Worm (Caenorhabditis elegans) whole organism, late embryonic: ENCODE results near the gene F07F6.1.
A peak's percentile ranks its signal among the peaks of the same experiment; 100 is the strongest.

ENCODE experiments used
- C08G9.2 ChIP-seq: sonication (generic microtip); optimal IDR thresholded peaks from 2 replicates; lab custom pipeline; 2016; ENCODE audit warnings: mild to moderate bottlenecking, missing genetic modification characterization, moderate library complexity, missing compliant biosample characterization
- C38D4.7 ChIP-seq: fragments of 200-800 bp; sonication (Bioruptor generic); optimal IDR thresholded peaks from 2 replicates; lab custom pipeline; 2018; ENCODE audit warnings: mild to moderate bottlenecking, missing genetic modification characterization, moderate library complexity, missing compliant biosample characterization
- F13H6.1 ChIP-seq: sonication (generic microtip); optimal IDR thresholded peaks from 2 replicates; lab custom pipeline; 2016; ENCODE audit warnings: missing genetic modification characterization, missing compliant biosample characterization
- K02D7.2 ChIP-seq: sonication (generic microtip); optimal IDR thresholded peaks from 2 replicates; lab custom pipeline; 2017; ENCODE audit warnings: mild to moderate bottlenecking, missing genetic modification characterization, missing compliant biosample characterization
- K09A11.1 ChIP-seq: sonication (generic microtip); optimal IDR thresholded peaks from 2 replicates; lab custom pipeline; 2017; ENCODE audit warnings: antibody characterized with exemption, mild to moderate bottlenecking, missing genetic modification characterization, missing compliant biosample characterization; ENCODE audit not compliant: insufficient read depth
- ahr-1 ChIP-seq: sonication (generic microtip); optimal IDR thresholded peaks from 2 replicates; lab custom pipeline; 2016; ENCODE audit warnings: missing genetic modification characterization, missing compliant biosample characterization
- ama-1 ChIP-seq: fragments of 150-350 bp; optimal IDR thresholded peaks from 2 replicates; lab custom pipeline; 2014
- ceh-14 ChIP-seq: sonication (generic microtip); optimal IDR thresholded peaks from 2 replicates; lab custom pipeline; 2016; ENCODE audit warnings: missing genotype, missing genetic modification characterization, missing compliant biosample characterization
- ceh-22 ChIP-seq: sonication (generic microtip); optimal IDR thresholded peaks from 2 replicates; lab custom pipeline; 2017; ENCODE audit warnings: missing biosample characterization, missing genetic modification characterization
- ceh-30 ChIP-seq: fragments of 150-350 bp; optimal IDR thresholded peaks from 2 replicates; lab custom pipeline; 2014; ENCODE audit warnings: missing biosample characterization, missing genetic modification characterization
- ceh-45 ChIP-seq: fragments of 200-800 bp; sonication (Bioruptor generic); IDR thresholded peaks from 2 replicates; pipeline ENCODE4 v1.3.6; 2022; ENCODE audit warnings: missing genetic modification reagents, missing genetic modification characterization, missing compliant biosample characterization
- ceh-48 ChIP-seq: sonication (generic microtip); optimal IDR thresholded peaks from 2 replicates; lab custom pipeline; 2016; ENCODE audit warnings: missing genetic modification characterization, inconsistent platforms, missing compliant biosample characterization
- ceh-6 ChIP-seq: fragments of 200-800 bp; sonication (Bioruptor generic); optimal IDR thresholded peaks from 2 replicates; lab custom pipeline; 2018; ENCODE audit warnings: mild to moderate bottlenecking, missing genetic modification characterization, missing compliant biosample characterization
- ceh-9 ChIP-seq: sonication (generic microtip); optimal IDR thresholded peaks from 2 replicates; lab custom pipeline; 2016; ENCODE audit warnings: mild to moderate bottlenecking, missing genetic modification characterization, inconsistent platforms, missing compliant biosample characterization
- dve-1 ChIP-seq: sonication (generic microtip); optimal IDR thresholded peaks from 2 replicates; lab custom pipeline; 2017; ENCODE audit warnings: antibody characterized with exemption, mild to moderate bottlenecking, missing genetic modification characterization, missing compliant biosample characterization
- elt-2 ChIP-seq: sonication (generic microtip); optimal IDR thresholded peaks from 2 replicates; lab custom pipeline; 2016; ENCODE audit warnings: missing genetic modification reagents, missing genetic modification characterization, missing compliant biosample characterization
- ets-4 ChIP-seq: sonication (generic microtip); optimal IDR thresholded peaks from 2 replicates; lab custom pipeline; 2016; ENCODE audit warnings: missing genetic modification characterization, missing compliant biosample characterization
- eyg-1 ChIP-seq: sonication (generic microtip); optimal IDR thresholded peaks from 2 replicates; lab custom pipeline; 2016; ENCODE audit warnings: missing genotype, missing genetic modification characterization, missing compliant biosample characterization
- fkh-10 ChIP-seq: fragments of 150-350 bp; optimal IDR thresholded peaks from 2 replicates; lab custom pipeline; 2014; ENCODE audit warnings: missing biosample characterization, missing genetic modification reagents, missing genetic modification characterization
- gmeb-2 ChIP-seq: sonication (generic microtip); optimal IDR thresholded peaks from 2 replicates; lab custom pipeline; 2016; ENCODE audit warnings: missing genetic modification characterization, inconsistent platforms, missing compliant biosample characterization
- hlh-6 ChIP-seq: sonication (generic microtip); optimal IDR thresholded peaks from 2 replicates; lab custom pipeline; 2016; ENCODE audit warnings: missing genotype, missing genetic modification characterization, missing compliant biosample characterization
- hlh-8 ChIP-seq: sonication (generic microtip); optimal IDR thresholded peaks from 2 replicates; lab custom pipeline; 2016; ENCODE audit warnings: missing genotype, missing genetic modification characterization, missing compliant biosample characterization
- lin-11 ChIP-seq: fragments of 200-800 bp; sonication (Bioruptor generic); optimal IDR thresholded peaks from 2 replicates; lab custom pipeline; 2018; ENCODE audit warnings: mild to moderate bottlenecking, missing genetic modification characterization, missing compliant biosample characterization
- mec-3 ChIP-seq: sonication (generic microtip); optimal IDR thresholded peaks from 2 replicates; lab custom pipeline; 2016; ENCODE audit warnings: borderline replicate concordance, missing genetic modification characterization, missing compliant biosample characterization
- nfya-1 ChIP-seq: sonication (generic microtip); optimal IDR thresholded peaks from 2 replicates; lab custom pipeline; 2017; ENCODE audit warnings: missing genetic modification characterization, mild to moderate bottlenecking, missing compliant biosample characterization, antibody characterized with exemption, moderate library complexity
- nhr-232 ChIP-seq: sonication (generic microtip); optimal IDR thresholded peaks from 2 replicates; lab custom pipeline; 2016; ENCODE audit warnings: missing genetic modification characterization, missing compliant biosample characterization
- pag-3 ChIP-seq: sonication (generic microtip); optimal IDR thresholded peaks from 2 replicates; lab custom pipeline; 2016; ENCODE audit warnings: missing compliant biosample characterization, missing genetic modification characterization, borderline replicate concordance
- pha-2 ChIP-seq: sonication (generic microtip); optimal IDR thresholded peaks from 2 replicates; lab custom pipeline; 2017; ENCODE audit warnings: mild to moderate bottlenecking, missing genetic modification characterization, missing compliant biosample characterization
- pqm-1 ChIP-seq: sonication (generic microtip); optimal IDR thresholded peaks from 2 replicates; lab custom pipeline; 2016; ENCODE audit warnings: missing genetic modification characterization, missing compliant biosample characterization
- rnt-1 ChIP-seq: sonication (generic microtip); optimal IDR thresholded peaks from 2 replicates; lab custom pipeline; 2016; ENCODE audit warnings: missing genetic modification characterization, missing compliant biosample characterization
- sox-2 ChIP-seq: fragments of 200-800 bp; sonication (Bioruptor generic); IDR thresholded peaks from 2 replicates; pipeline ENCODE4 v1.3.6; 2022; ENCODE audit warnings: missing genetic modification reagents, missing genetic modification characterization, missing compliant biosample characterization
- sox-4 ChIP-seq: sonication (generic microtip); optimal IDR thresholded peaks from 2 replicates; lab custom pipeline; 2017; ENCODE audit warnings: mild to moderate bottlenecking, missing genetic modification characterization, inconsistent platforms, missing compliant biosample characterization
- tbx-2 ChIP-seq: sonication (generic microtip); optimal IDR thresholded peaks from 2 replicates; lab custom pipeline; 2016; ENCODE audit warnings: missing genetic modification characterization, missing compliant biosample characterization
- ttx-3 ChIP-seq: sonication (generic microtip); optimal IDR thresholded peaks from 2 replicates; lab custom pipeline; 2016; ENCODE audit warnings: missing genetic modification reagents, missing genetic modification characterization, missing compliant biosample characterization
- unc-3 ChIP-seq, 2 experiments: fragments of 200-800 bp in 1 of 2; sonication (Bioruptor generic) in 1 of 2; sonication (generic microtip) in 1 of 2; conservative IDR thresholded peaks in 1 of 2; optimal IDR thresholded peaks in 1 of 2; 2 replicates each; pipeline versions ENCODE4 v1.3.6 to Lab custom; 2016 to 2022; ENCODE audit warnings: missing compliant biosample characterization in 2 of 2, missing genetic modification characterization in 2 of 2, missing genetic modification reagents in 1 of 2
- unc-42 ChIP-seq: sonication (generic microtip); optimal IDR thresholded peaks from 2 replicates; lab custom pipeline; 2016; ENCODE audit warnings: missing genotype, missing genetic modification characterization, missing compliant biosample characterization

The F07F6.1 gene

DNA sequence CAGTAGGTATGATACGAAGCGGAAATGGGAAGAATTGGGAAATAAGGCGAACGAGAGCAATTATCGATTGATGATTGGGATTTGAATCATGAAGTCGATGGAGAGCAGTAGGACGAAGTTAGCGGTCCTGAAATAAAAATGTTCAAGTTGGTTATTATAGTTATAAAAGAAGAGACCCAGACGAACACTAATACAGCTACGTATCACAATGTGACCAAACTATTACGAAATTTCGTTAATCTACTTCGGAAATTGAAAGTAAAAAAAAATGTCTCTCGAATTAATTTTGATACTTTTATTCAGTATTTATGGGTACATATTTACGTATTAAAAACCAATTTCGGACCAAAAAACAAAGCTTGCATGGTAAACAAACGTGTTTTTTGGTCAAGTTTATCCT, 11.2 kb upstream of the F07F6.1 start:
- TF ChIP-seq pha-2 (tag; lab: Kevin White, UChicago) (no peak), sox-4 (tag; lab: Kevin White, UChicago) (no peak), unc-3 (GFP tag; conservative IDR thresholded peaks at IDR 0.05; lab: Robert Waterston, UW) (no peak), unc-3 (tag; optimal IDR thresholded peaks at IDR 0.05; lab: Kevin White, UChicago) (no peak), nhr-232 (tag; lab: Kevin White, UChicago) (no peak), F13H6.1 (tag; lab: Kevin White, UChicago) (no peak)
- TF ChIP-seq, all 69 proteins: peak for 0

DNA sequence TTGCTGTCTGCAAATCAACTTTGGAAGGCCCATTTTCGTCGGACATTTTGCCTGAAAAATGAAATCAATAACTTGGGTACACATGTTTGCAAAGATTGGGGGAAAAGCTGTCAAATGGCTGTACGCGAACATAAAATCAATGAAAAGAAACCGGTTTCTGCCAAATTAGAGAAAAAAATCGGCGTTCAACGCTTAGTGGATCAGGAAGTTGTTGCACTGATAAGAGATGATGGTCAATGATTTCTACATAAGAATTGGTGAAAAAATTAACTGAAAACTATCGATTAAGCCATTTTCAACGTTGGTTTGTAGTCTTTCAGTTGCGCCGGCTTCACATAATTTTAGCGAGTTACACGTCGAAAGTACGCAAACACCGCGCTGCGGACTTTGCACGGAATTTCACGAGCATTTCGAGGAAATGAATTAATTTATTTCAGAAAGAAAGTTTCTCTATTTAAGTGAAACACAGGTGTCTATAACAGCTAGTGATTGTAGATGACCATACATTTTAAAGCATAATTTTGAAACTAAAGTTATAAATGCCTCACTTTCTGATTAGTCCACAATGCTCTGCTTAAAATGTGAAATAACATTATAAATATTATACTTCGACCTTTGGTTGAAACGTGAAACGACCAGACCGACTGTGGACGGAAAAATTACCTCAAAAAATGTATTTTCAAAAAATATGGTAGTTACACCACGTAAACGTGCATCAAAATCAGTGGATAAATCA, 8.0 kb upstream of the F07F6.1 start, which contains the start of the genes F07F6.4 and F07F6.2:
Gene F07F6.4 (minus strand): TSS at position 51 of the 736 bp plus-strand sequence.
Gene F07F6.2 (plus strand): TSS at position 686 of the 736 bp plus-strand sequence.
- TF ChIP-seq eyg-1 (tag; lab: Kevin White, UChicago), result no peak
- TF ChIP-seq ceh-14 (tag; lab: Kevin White, UChicago), result no peak
- TF ChIP-seq dve-1 (tag; lab: Kevin White, UChicago), result peak; percentile 3
- no peak for TF ChIP-seq pha-2 (tag; lab: Kevin White, UChicago)
- TF ChIP-seq ets-4 (tag; lab: Kevin White, UChicago), result no peak
- peak; percentile 35 for TF ChIP-seq unc-42 (tag; lab: Kevin White, UChicago)
- TF ChIP-seq unc-3 (GFP tag; conservative IDR thresholded peaks at IDR 0.05; lab: Robert Waterston, UW), result no peak
- peak; percentile 19 for TF ChIP-seq unc-3 (tag; optimal IDR thresholded peaks at IDR 0.05; lab: Kevin White, UChicago)
- peak; percentile 9 for TF ChIP-seq tbx-2 (tag; lab: Kevin White, UChicago)
- TF ChIP-seq C08G9.2 (tag; lab: Kevin White, UChicago), result no peak
- no peak for TF ChIP-seq gmeb-2 (tag; lab: Kevin White, UChicago)
- TF ChIP-seq ceh-48 (tag; lab: Kevin White, UChicago), result no peak
- no peak for TF ChIP-seq ceh-30 (tag; lab: Kevin White, UChicago)
- TF ChIP-seq mec-3 (tag; lab: Kevin White, UChicago), result no peak
- no peak for TF ChIP-seq fkh-10 (GFP tag; lab: Kevin White, UChicago)
- no peak for TF ChIP-seq elt-2 (tag; lab: Kevin White, UChicago)
- TF ChIP-seq pag-3 (tag; lab: Kevin White, UChicago), result no peak
- TF ChIP-seq hlh-6 (tag; lab: Kevin White, UChicago), result no peak
- no peak for TF ChIP-seq C38D4.7 (GFP tag; lab: Kevin White, UChicago)
- TF ChIP-seq ttx-3, result no peak
- TF ChIP-seq sox-2 (GFP tag; lab: Robert Waterston, UW), result no peak
- TF ChIP-seq ceh-22, result no peak
- TF ChIP-seq rnt-1 (tag; lab: Kevin White, UChicago), result no peak
- TF ChIP-seq pqm-1 (tag; lab: Kevin White, UChicago), result no peak
- TF ChIP-seq ama-1 (lab: Kevin White, UChicago), result no peak
- no peak for TF ChIP-seq K02D7.2 (tag; lab: Kevin White, UChicago)
- TF ChIP-seq hlh-8, result no peak
- no peak for TF ChIP-seq F13H6.1 (tag; lab: Kevin White, UChicago)
- no peak for TF ChIP-seq nfya-1 (tag; lab: Kevin White, UChicago)
- TF ChIP-seq ceh-45, result no peak
- TF ChIP-seq ceh-6 (GFP tag; lab: Kevin White, UChicago), result no peak
- TF ChIP-seq ceh-9 (tag; lab: Kevin White, UChicago), result no peak
- TF ChIP-seq lin-11 (tag; lab: Kevin White, UChicago), result no peak
- TF ChIP-seq ahr-1 (tag; lab: Kevin White, UChicago), result no peak

DNA sequence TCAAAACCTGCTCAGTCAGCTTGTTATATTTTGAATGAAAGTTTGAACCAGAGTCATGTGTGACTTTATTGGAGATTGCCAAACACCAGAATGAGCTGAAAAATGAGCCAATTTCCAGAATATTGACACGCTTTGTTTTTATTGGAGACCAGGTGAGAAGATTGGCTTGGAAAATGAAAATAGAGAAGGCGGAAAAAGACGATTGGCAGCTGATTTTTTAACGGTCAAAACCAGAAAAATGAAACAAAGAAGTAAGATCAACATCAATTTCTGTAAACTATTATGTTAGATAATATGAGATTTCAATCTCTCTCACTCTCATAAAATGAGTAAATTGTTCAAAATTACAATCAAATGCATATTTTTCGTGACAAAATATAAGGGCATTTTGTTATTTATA, 4.6 kb upstream of the F07F6.1 start, which contains the start of gene srx-114:
Gene srx-114 (minus strand): TSS at position 101 of the 400 bp plus-strand sequence.
- TF ChIP-seq K09A11.1, result no peak
